Fruit fly (Drosophila melanogaster) whole organism, embryonic: Measurements from ENCODE around the gene RpL8.

Source experiments
- Ada2b ChIP-seq: fragments of 200-800 bp; sonication (Bioruptor generic); IDR thresholded peaks from 2 replicates; pipeline ENCODE4 v1.3.6; 2022; ENCODE audit warnings: missing biosample characterization, missing genetic modification characterization
- CG1024 ChIP-seq: fragments of 200-800 bp; sonication (Bioruptor generic); IDR thresholded peaks from 2 replicates; pipeline ENCODE4 v1.3.6; 2022; ENCODE audit warnings: missing biosample characterization, missing genetic modification characterization
- CG10979 ChIP-seq: fragments of 200-800 bp; sonication (Bioruptor generic); optimal IDR thresholded peaks from 2 replicates; lab custom pipeline; 2018; ENCODE audit warnings: missing biosample characterization, mild to moderate bottlenecking, missing genetic modification characterization, moderate library complexity
- CG11504 ChIP-seq: fragments of 200-800 bp; sonication (Bioruptor generic); optimal IDR thresholded peaks from 3 replicates; lab custom pipeline; 2019; ENCODE audit warnings: missing biosample characterization, mild to moderate bottlenecking, missing genetic modification characterization, moderate library complexity
- CG14667 ChIP-seq: fragments of 200-800 bp; sonication (Bioruptor generic); IDR thresholded peaks from 2 replicates; pipeline ENCODE4 v1.3.6; 2022; ENCODE audit warnings: missing biosample characterization, missing genetic modification characterization
- CG15011 ChIP-seq: fragments of 200-800 bp; sonication (Bioruptor generic); optimal IDR thresholded peaks from 3 replicates; lab custom pipeline; 2018; ENCODE audit warnings: missing biosample characterization, mild to moderate bottlenecking, missing genetic modification characterization
- CG15269 ChIP-seq: fragments of 200-800 bp; sonication (Bioruptor generic); optimal IDR thresholded peaks from 2 replicates; lab custom pipeline; 2018; ENCODE audit warnings: missing biosample characterization, mild to moderate bottlenecking, missing genetic modification characterization, moderate library complexity
- CG16863 ChIP-seq: fragments of 200-800 bp; sonication (Bioruptor generic); optimal IDR thresholded peaks from 3 replicates; lab custom pipeline; 2016; ENCODE audit warnings: missing biosample characterization, missing genetic modification characterization
- CG17829 ChIP-seq: fragments of 200-800 bp; optimal IDR thresholded peaks from 2 replicates; lab custom pipeline; 2019; ENCODE audit warnings: missing biosample characterization, mild to moderate bottlenecking, missing genetic modification characterization, moderate library complexity
- CG2678 ChIP-seq: fragments of 200-800 bp; sonication (Bioruptor generic); optimal IDR thresholded peaks from 3 replicates; lab custom pipeline; 2019; ENCODE audit warnings: missing biosample characterization, mild to moderate bottlenecking, missing genetic modification characterization, moderate library complexity
- CG2712 ChIP-seq: fragments of 200-800 bp; optimal IDR thresholded peaks from 3 replicates; lab custom pipeline; 2019; ENCODE audit warnings: missing biosample characterization, mild to moderate bottlenecking, missing genetic modification characterization, moderate library complexity
- CG30431 ChIP-seq: fragments of 200-800 bp; sonication (Bioruptor generic); optimal IDR thresholded peaks from 2 replicates; lab custom pipeline; 2017; ENCODE audit warnings: missing biosample characterization, missing genetic modification characterization
- CG3281 ChIP-seq: fragments of 200-800 bp; sonication (Bioruptor generic); optimal IDR thresholded peaks from 3 replicates; lab custom pipeline; 2017; ENCODE audit warnings: missing biosample characterization, mild to moderate bottlenecking, missing genetic modification characterization
- CG3838 ChIP-seq: fragments of 200-800 bp; sonication (Bioruptor generic); optimal IDR thresholded peaks from 3 replicates; lab custom pipeline; 2016; ENCODE audit warnings: missing biosample characterization, missing genetic modification characterization
- CG4424 ChIP-seq: fragments of 200-800 bp; sonication (Bioruptor generic); optimal IDR thresholded peaks from 3 replicates; lab custom pipeline; 2016; ENCODE audit warnings: missing biosample characterization, missing genetic modification characterization
- Fer1 ChIP-seq: fragments of 200-800 bp; sonication (Bioruptor generic); optimal IDR thresholded peaks from 2 replicates; lab custom pipeline; 2017; ENCODE audit warnings: missing biosample characterization, mild to moderate bottlenecking, missing genetic modification characterization
- HLH4C ChIP-seq: fragments of 200-800 bp; sonication (Bioruptor generic); IDR thresholded peaks from 3 replicates; pipeline ENCODE4 v1.3.6; 2022; ENCODE audit warnings: missing biosample characterization, missing genetic modification characterization; ENCODE audit not compliant: partially characterized antibody
- Hey ChIP-seq: fragments of 200-800 bp; sonication (Bioruptor generic); optimal IDR thresholded peaks from 3 replicates; lab custom pipeline; 2018; ENCODE audit warnings: missing biosample characterization, mild to moderate bottlenecking, missing genetic modification characterization
- Hr51 ChIP-seq, 2 experiments: fragments of 200-800 bp; sonication (Bioruptor generic); optimal IDR thresholded peaks; 2 replicates in 1 of 2; 3 replicates in 1 of 2; lab custom pipeline; 2016 to 2018; ENCODE audit warnings: missing biosample characterization in 2 of 2, missing genetic modification characterization in 2 of 2, mild to moderate bottlenecking in 1 of 2, moderate library complexity in 1 of 2
- NfI ChIP-seq: fragments of 200-800 bp; sonication (Bioruptor generic); optimal IDR thresholded peaks from 3 replicates; lab custom pipeline; 2018; ENCODE audit warnings: missing biosample characterization, mild to moderate bottlenecking, missing genetic modification characterization, moderate library complexity
- Ptx1 ChIP-seq: fragments of 200-800 bp; sonication (Bioruptor generic); IDR thresholded peaks from 2 replicates; pipeline ENCODE4 v1.3.6; 2022; ENCODE audit warnings: missing biosample characterization, missing genetic modification characterization
- Ravus ChIP-seq: fragments of 200-800 bp; sonication (Bioruptor generic); IDR thresholded peaks from 2 replicates; pipeline ENCODE4 v1.3.6; 2022; ENCODE audit warnings: missing biosample characterization, missing genetic modification characterization
- Sry-δ ChIP-seq: fragments of 200-800 bp; sonication (Bioruptor generic); optimal IDR thresholded peaks from 2 replicates; lab custom pipeline; 2016; ENCODE audit warnings: missing biosample characterization, missing genetic modification characterization
- Xbp1 ChIP-seq: fragments of 200-800 bp; sonication (Bioruptor generic); optimal IDR thresholded peaks from 3 replicates; lab custom pipeline; 2016; ENCODE audit warnings: missing biosample characterization, mild to moderate bottlenecking, missing genetic modification characterization
- bab2 ChIP-seq: fragments of 200-800 bp; sonication (Bioruptor generic); optimal IDR thresholded peaks from 2 replicates; lab custom pipeline; 2016; ENCODE audit warnings: missing biosample characterization, missing genetic modification characterization
- bigmax ChIP-seq: fragments of 200-800 bp; sonication (Bioruptor generic); optimal IDR thresholded peaks from 2 replicates; lab custom pipeline; 2018; ENCODE audit warnings: missing biosample characterization, mild to moderate bottlenecking, missing genetic modification characterization
- cato ChIP-seq: fragments of 200-800 bp; sonication (Bioruptor generic); optimal IDR thresholded peaks from 2 replicates; lab custom pipeline; 2016; ENCODE audit warnings: missing biosample characterization, missing genetic modification characterization, borderline replicate concordance
- dysf ChIP-seq: fragments of 200-800 bp; sonication (Bioruptor generic); IDR thresholded peaks from 3 replicates; pipeline ENCODE4 v1.3.6; 2022; ENCODE audit warnings: missing biosample characterization, missing genetic modification characterization
- eve ChIP-seq, 2 experiments: fragments of >200 bp; optimal IDR thresholded peaks; 2 replicates each; lab custom pipeline; 2017; ENCODE audit warnings: missing biosample characterization in 2 of 2, missing genetic modification characterization in 2 of 2
- fd96Cb ChIP-seq: fragments of 200-800 bp; sonication (Bioruptor generic); optimal IDR thresholded peaks from 2 replicates; lab custom pipeline; 2018; ENCODE audit warnings: missing biosample characterization, mild to moderate bottlenecking, missing genetic modification characterization, moderate library complexity
- fru ChIP-seq: fragments of >200 bp; optimal IDR thresholded peaks from 2 replicates; lab custom pipeline; 2017
- grau ChIP-seq: fragments of 200-800 bp; optimal IDR thresholded peaks from 3 replicates; lab custom pipeline; 2019; ENCODE audit warnings: missing biosample characterization, mild to moderate bottlenecking, missing genetic modification characterization, moderate library complexity
- ind ChIP-seq: fragments of 200-800 bp; sonication (Bioruptor generic); optimal IDR thresholded peaks from 3 replicates; lab custom pipeline; 2016; ENCODE audit warnings: missing biosample characterization, missing genetic modification characterization
- lilli ChIP-seq: fragments of 200-800 bp; sonication (Bioruptor generic); optimal IDR thresholded peaks from 3 replicates; lab custom pipeline; 2016; ENCODE audit warnings: missing biosample characterization, missing genetic modification characterization
- nerfin-1 ChIP-seq: fragments of 200-800 bp; sonication (Bioruptor generic); optimal IDR thresholded peaks from 3 replicates; lab custom pipeline; 2019; ENCODE audit warnings: missing biosample characterization, mild to moderate bottlenecking, missing genetic modification characterization, moderate library complexity
- nerfin-2 ChIP-seq: fragments of 200-800 bp; sonication (Bioruptor generic); IDR thresholded peaks from 2 replicates; pipeline ENCODE4 v1.3.6; 2022; ENCODE audit warnings: missing biosample characterization, missing genetic modification characterization; ENCODE audit not compliant: partially characterized antibody
- pita ChIP-seq: fragments of 200-800 bp; sonication (Bioruptor generic); optimal IDR thresholded peaks from 2 replicates; lab custom pipeline; 2017; ENCODE audit warnings: missing biosample characterization, mild to moderate bottlenecking, missing genetic modification characterization
- ttk ChIP-seq: fragments of 200-800 bp; sonication (Bioruptor generic); IDR thresholded peaks from 2 replicates; pipeline ENCODE4 v2.1.2; 2022; ENCODE audit warnings: missing biosample characterization, missing genetic modification characterization
- twi ChIP-seq: fragments of 200-800 bp; optimal IDR thresholded peaks from 2 replicates; lab custom pipeline; 2019; ENCODE audit warnings: missing biosample characterization, mild to moderate bottlenecking, missing genetic modification characterization, moderate library complexity
- unpg ChIP-seq: fragments of 200-800 bp; sonication (Bioruptor generic); optimal IDR thresholded peaks from 3 replicates; lab custom pipeline; 2018; ENCODE audit warnings: missing biosample characterization, mild to moderate bottlenecking, missing genetic modification characterization, moderate library complexity
- wdn ChIP-seq: fragments of 200-800 bp; sonication (Bioruptor generic); IDR thresholded peaks from 2 replicates; pipeline ENCODE4 v1.3.6; 2022; ENCODE audit warnings: missing biosample characterization, missing genetic modification characterization
- yki ChIP-seq: fragments of >200 bp; optimal IDR thresholded peaks from 3 replicates; lab custom pipeline; 2018

RpL8 gene

dm6 chr3L:2575240-2575639 lies 12.0 kb upstream of the RpL8 start (continued):
- TF ChIP-seq Ptx1 (GFP tag; lab: Robert Waterston, UW) (0 out of 2 replicates have a peak, but pooled peaks have one; percentile 9), CG16863 (no peak), fd96Cb (peak; percentile 9), CG3281 (peak; percentile 30), CG30431 (GFP tag; lab: Kevin White, UChicago) (no peak), CG2678 (tag; lab: Kevin White, UChicago) (peak; percentile 63), ttk (GFP tag; lab: Robert Waterston, UW) (no peak), ind (GFP tag; lab: Kevin White, UChicago) (peak; percentile 16), CG3838 (no peak), CG15269 (tag; lab: Kevin White, UChicago) (peak; percentile 15), pita (GFP tag; lab: Kevin White, UChicago) (no peak), CG4424 (peak; percentile 12), CG17829 (tag; lab: Kevin White, UChicago) (peak; percentile 9), CG14667 (GFP tag; lab: Robert Waterston, UW) (no peak), bigmax (GFP tag; lab: Kevin White, UChicago) (no peak), grau (tag; lab: Kevin White, UChicago) (peak; percentile 15), cato (GFP tag; lab: Kevin White, UChicago) (no peak), HLH4C (GFP tag; lab: Robert Waterston, UW) (no peak), CG15011 (GFP tag; lab: Kevin White, UChicago) (no peak), eve (GFP tag; optimal IDR thresholded peaks at IDR 0.05; lab: Kevin White, UChicago) (peak in 1 of 2 experiments; percentile 65), Hey (no peak), unpg (peak; percentile 7), CG11504 (tag; lab: Kevin White, UChicago) (peak; percentile 61), Ada2b (GFP tag; lab: Robert Waterston, UW) (peak; percentile 32; the same call in 1 of the 2 replicates), nerfin-2 (GFP tag; lab: Robert Waterston, UW) (no peak), Fer1 (peak; percentile 27), Ravus (GFP tag; lab: Robert Waterston, UW) (no peak), bab2 (GFP tag; lab: Kevin White, UChicago) (peak; percentile 34), CG1024 (no peak), dysf (GFP tag; lab: Robert Waterston, UW) (0 out of 3 replicates have a peak, but pooled peaks have one; percentile 5), wdn (GFP tag; lab: Robert Waterston, UW) (no peak), twi (tag; lab: Kevin White, UChicago) (no peak), fru (lab: Kevin White, UChicago) (no peak), nerfin-1 (tag; lab: Kevin White, UChicago) (no peak), CG10979 (tag; lab: Kevin White, UChicago) (peak; percentile 35), Sry-δ (GFP tag; lab: Kevin White, UChicago) (peak; percentile 12), lilli (GFP tag; lab: Kevin White, UChicago) (peak; percentile 20), Xbp1 (GFP tag; lab: Kevin White, UChicago) (no peak), yki (no peak), CG2712 (peak; percentile 21), Hr51 (GFP tag; optimal IDR thresholded peaks at IDR 0.05; lab: Kevin White, UChicago) (peak in 1 of 2 experiments; percentile 13), NfI (GFP tag; lab: Kevin White, UChicago) (no peak)
